Worm (Caenorhabditis elegans) whole organism, late embryonic: Measurements from ENCODE around the gene JC8.4.

Source experiments
- ceh-18 ChIP-seq: sonication (generic microtip); optimal IDR thresholded peaks from 2 replicates; lab custom pipeline; 2016; ENCODE audit warnings: missing genetic modification characterization, missing compliant biosample characterization
- ceh-48 ChIP-seq: sonication (generic microtip); optimal IDR thresholded peaks from 2 replicates; lab custom pipeline; 2016; ENCODE audit warnings: missing genetic modification characterization, inconsistent platforms, missing compliant biosample characterization
- ceh-6 ChIP-seq: fragments of 200-800 bp; sonication (Bioruptor generic); optimal IDR thresholded peaks from 2 replicates; lab custom pipeline; 2018; ENCODE audit warnings: mild to moderate bottlenecking, missing genetic modification characterization, missing compliant biosample characterization
- dmd-4 ChIP-seq: sonication (generic microtip); optimal IDR thresholded peaks from 2 replicates; lab custom pipeline; 2016; ENCODE audit warnings: borderline replicate concordance, missing genetic modification characterization, missing compliant biosample characterization
- madf-2 ChIP-seq: sonication (generic microtip); optimal IDR thresholded peaks from 2 replicates; lab custom pipeline; 2017; ENCODE audit warnings: missing genetic modification characterization, missing compliant biosample characterization
- nfya-1 ChIP-seq: sonication (generic microtip); optimal IDR thresholded peaks from 2 replicates; lab custom pipeline; 2017; ENCODE audit warnings: missing genetic modification characterization, mild to moderate bottlenecking, missing compliant biosample characterization, antibody characterized with exemption, moderate library complexity
- nhr-11 ChIP-seq: fragments of 150-350 bp; optimal IDR thresholded peaks from 2 replicates; lab custom pipeline; 2014; ENCODE audit warnings: missing biosample characterization, missing genetic modification characterization
- unc-86 ChIP-seq: sonication (generic microtip); optimal IDR thresholded peaks from 2 replicates; lab custom pipeline; 2016; ENCODE audit warnings: missing genetic modification characterization, missing compliant biosample characterization

- no peak for TF ChIP-seq dmd-4
- no peak for TF ChIP-seq nfya-1 (tag; lab: Kevin White, UChicago)
- TF ChIP-seq ceh-48 (tag; lab: Kevin White, UChicago) = no peak
- TF ChIP-seq nhr-11 (tag; lab: Kevin White, UChicago) = no peak
- TF ChIP-seq unc-86 = no peak
- no peak for TF ChIP-seq ceh-6 (GFP tag; lab: Kevin White, UChicago)
- TF ChIP-seq ceh-18 (tag; lab: Kevin White, UChicago) = no peak
- TF ChIP-seq madf-2 (tag; lab: Kevin White, UChicago) = no peak
Measured at ce11 chrIV:13244024-13244423, 549 bp downstream of the JC8.4 start, which contains the start of gene cox-11.
